Fruit fly (Drosophila melanogaster): Measurements from ENCODE around the gene mkg-p.

- TF ChIP-seq CG2889 (GFP tag; IDR thresholded peaks at IDR 0.05) (no peak), h (optimal IDR thresholded peaks at IDR 0.05) (no peak), CG3163 (GFP tag; optimal IDR thresholded peaks at IDR 0.05) (no peak), CG18599 (GFP tag; optimal IDR thresholded peaks at IDR 0.05) (no peak), dmrt99B (tag; optimal IDR thresholded peaks at IDR 0.05) (no peak)
Observed at dm6 chr3L:8393549-8393948, 11.5 kb downstream of the mkg-p start, which contains the start of gene Jon66Cii.

Measured in whole organism, embryonic.